Worm (Caenorhabditis elegans) whole organism, young adult: ENCODE data around the gene ceh-86.

Source experiments
- B0035.1 ChIP-seq: sonication (generic microtip); optimal IDR thresholded peaks from 2 replicates; lab custom pipeline; 2016; ENCODE audit warnings: missing genetic modification characterization, mild to moderate bottlenecking, missing compliant biosample characterization, missing genotype, missing genetic modification reagents
- B0336.3 ChIP-seq: fragments of 200-800 bp; sonication (Bioruptor generic); IDR thresholded peaks from 2 replicates; pipeline ENCODE4 v1.3.6; 2022; ENCODE audit warnings: missing genetic modification characterization, missing compliant biosample characterization
- C06A6.2 ChIP-seq: fragments of 200-800 bp; sonication (Bioruptor generic); conservative IDR thresholded peaks from 2 replicates; pipeline ENCODE4 v1.3.6; 2022; ENCODE audit warnings: missing genetic modification characterization, missing compliant biosample characterization
- C17E4.6 ChIP-seq: fragments of 200-800 bp; sonication (Bioruptor generic); IDR thresholded peaks from 2 replicates; pipeline ENCODE4 v1.3.6; 2022; ENCODE audit warnings: missing genetic modification reagents, missing genetic modification characterization, missing compliant biosample characterization
- F33H1.4 ChIP-seq: fragments of 200-800 bp; sonication (Bioruptor generic); IDR thresholded peaks from 2 replicates; pipeline ENCODE4 v1.3.6; 2022; ENCODE audit warnings: missing genetic modification reagents, missing genetic modification characterization, missing compliant biosample characterization
- F37B4.10 ChIP-seq: fragments of 200-800 bp; sonication (Bioruptor generic); IDR thresholded peaks from 2 replicates; pipeline ENCODE4 v1.3.6; 2022; ENCODE audit warnings: missing genetic modification characterization, missing compliant biosample characterization
- F39B2.1 ChIP-seq: fragments of 200-800 bp; sonication (Bioruptor generic); IDR thresholded peaks from 2 replicates; pipeline ENCODE4 v1.3.6; 2022; ENCODE audit warnings: missing genetic modification reagents, missing genetic modification characterization, missing compliant biosample characterization
- Y56A3A.18 ChIP-seq: fragments of 200-800 bp; sonication (Bioruptor generic); IDR thresholded peaks from 2 replicates; pipeline ENCODE4 v1.3.6; 2022; ENCODE audit warnings: missing genetic modification reagents, missing genetic modification characterization, missing compliant biosample characterization
- Y67H2A.10 ChIP-seq: fragments of 200-800 bp; sonication (Bioruptor generic); conservative IDR thresholded peaks from 2 replicates; pipeline ENCODE4 v1.3.6; 2022; ENCODE audit warnings: missing genetic modification reagents, missing genetic modification characterization, missing compliant biosample characterization
- akir-1 ChIP-seq: fragments of 200-800 bp; sonication (Bioruptor generic); optimal IDR thresholded peaks from 2 replicates; lab custom pipeline; 2018; ENCODE audit warnings: mild to moderate bottlenecking, missing genetic modification characterization, moderate library complexity, missing compliant biosample characterization
- ama-1 ChIP-seq, 3 experiments: fragments of 150-350 bp in 1 of 3; sonication (generic microtip) in 2 of 3; optimal IDR thresholded peaks; 2 replicates each; lab custom pipeline; 2014 to 2018; ENCODE audit warnings: missing biosample characterization in 2 of 3, missing genetic modification characterization in 2 of 3, missing genetic modification reagents in 2 of 3
- athp-1 ChIP-seq: sonication (generic microtip); optimal IDR thresholded peaks from 2 replicates; lab custom pipeline; 2017; ENCODE audit warnings: mild to moderate bottlenecking, missing genetic modification characterization, missing compliant biosample characterization
- attf-5 ChIP-seq: fragments of 200-800 bp; sonication (Bioruptor generic); optimal IDR thresholded peaks from 2 replicates; lab custom pipeline; 2018; ENCODE audit warnings: mild to moderate bottlenecking, missing genetic modification characterization, missing compliant biosample characterization
- bed-1 ChIP-seq: fragments of 200-800 bp; sonication (Bioruptor generic); IDR thresholded peaks from 2 replicates; pipeline ENCODE4 v1.3.6; 2022; ENCODE audit warnings: missing genetic modification reagents, missing genetic modification characterization, missing compliant biosample characterization
- cebp-1 ChIP-seq, 2 experiments: fragments of 200-800 bp in 1 of 2; sonication (Bioruptor generic) in 1 of 2; sonication (generic microtip) in 1 of 2; IDR thresholded peaks in 1 of 2; optimal IDR thresholded peaks in 1 of 2; 2 replicates each; pipeline versions ENCODE4 v1.3.6 to Lab custom; 2017 to 2022; ENCODE audit warnings: missing compliant biosample characterization in 2 of 2, missing genetic modification characterization in 2 of 2, mild to moderate bottlenecking in 1 of 2, missing genetic modification reagents in 1 of 2, moderate library complexity in 1 of 2
- cebp-2 ChIP-seq: fragments of 200-800 bp; sonication (Bioruptor generic); IDR thresholded peaks from 2 replicates; pipeline ENCODE4 v1.3.6; 2022; ENCODE audit warnings: missing genetic modification characterization, missing compliant biosample characterization
- ceh-58 ChIP-seq: fragments of 200-800 bp; sonication (Bioruptor generic); IDR thresholded peaks from 2 replicates; pipeline ENCODE4 v1.3.6; 2022; ENCODE audit warnings: missing genetic modification characterization, missing compliant biosample characterization
- chd-7 ChIP-seq: sonication (generic microtip); optimal IDR thresholded peaks from 2 replicates; lab custom pipeline; 2016; ENCODE audit warnings: mild to moderate bottlenecking, missing genetic modification characterization, moderate library complexity, missing compliant biosample characterization
- dox-1 ChIP-seq: fragments of 200-800 bp; sonication (Bioruptor generic); IDR thresholded peaks from 2 replicates; pipeline ENCODE4 v1.3.6; 2022; ENCODE audit warnings: missing genetic modification reagents, missing genetic modification characterization, missing compliant biosample characterization
- egl-18 ChIP-seq: fragments of 200-800 bp; sonication (Bioruptor generic); IDR thresholded peaks from 2 replicates; pipeline ENCODE4 v1.3.6; 2022; ENCODE audit warnings: missing genetic modification reagents, missing genetic modification characterization, missing compliant biosample characterization
- fkh-3 ChIP-seq: sonication (generic microtip); optimal IDR thresholded peaks from 2 replicates; lab custom pipeline; 2016; ENCODE audit warnings: mild to moderate bottlenecking, missing genetic modification characterization, missing compliant biosample characterization
- gei-17 ChIP-seq: fragments of 200-800 bp; sonication (Bioruptor generic); optimal IDR thresholded peaks from 2 replicates; lab custom pipeline; 2018; ENCODE audit warnings: mild to moderate bottlenecking, missing genetic modification characterization, missing compliant biosample characterization
- hlh-12 ChIP-seq: sonication (generic microtip); optimal IDR thresholded peaks from 2 replicates; lab custom pipeline; 2016; ENCODE audit warnings: missing genetic modification characterization, missing compliant biosample characterization
- hlh-26 ChIP-seq: fragments of 200-800 bp; sonication (Bioruptor generic); conservative IDR thresholded peaks from 2 replicates; pipeline ENCODE4 v1.3.6; 2022; ENCODE audit warnings: missing genetic modification reagents, missing genetic modification characterization, missing compliant biosample characterization
- lin-54 ChIP-seq: fragments of 200-800 bp; sonication (Bioruptor generic); optimal IDR thresholded peaks from 2 replicates; lab custom pipeline; 2018; ENCODE audit warnings: mild to moderate bottlenecking, missing genetic modification characterization, missing compliant biosample characterization
- lir-1 ChIP-seq: fragments of 200-800 bp; sonication (Bioruptor generic); conservative IDR thresholded peaks from 2 replicates; pipeline ENCODE4 v1.3.6; 2022; ENCODE audit warnings: missing genetic modification reagents, missing genetic modification characterization, missing compliant biosample characterization
- lsl-1 ChIP-seq: fragments of 200-800 bp; sonication (Bioruptor generic); optimal IDR thresholded peaks from 2 replicates; lab custom pipeline; 2018; ENCODE audit warnings: mild to moderate bottlenecking, missing genetic modification characterization, moderate library complexity, missing compliant biosample characterization
- madf-8 ChIP-seq: fragments of 200-800 bp; sonication (Bioruptor generic); conservative IDR thresholded peaks from 2 replicates; pipeline ENCODE4 v1.3.6; 2022; ENCODE audit warnings: missing genetic modification reagents, missing genetic modification characterization, missing compliant biosample characterization
- nfya-2 ChIP-seq: fragments of 200-800 bp; sonication (Bioruptor generic); IDR thresholded peaks from 2 replicates; pipeline ENCODE4 v1.3.6; 2022; ENCODE audit warnings: missing genetic modification reagents, missing genetic modification characterization, missing compliant biosample characterization
- pbrm-1 ChIP-seq: fragments of 200-800 bp; sonication (Bioruptor generic); IDR thresholded peaks from 2 replicates; pipeline ENCODE4 v1.3.6; 2022; ENCODE audit warnings: missing genetic modification reagents, missing genetic modification characterization, missing compliant biosample characterization
- rec-8 ChIP-seq, 2 experiments: sonication (generic microtip); optimal IDR thresholded peaks; 2 replicates each; lab custom pipeline; 2016; ENCODE audit warnings: mild to moderate bottlenecking in 2 of 2, missing genetic modification characterization in 2 of 2, missing genetic modification reagents in 2 of 2, missing genotype in 2 of 2, missing biosample characterization in 1 of 2, missing compliant biosample characterization in 1 of 2, moderate library complexity in 1 of 2
- somi-1 ChIP-seq: fragments of 200-800 bp; sonication (Bioruptor generic); optimal IDR thresholded peaks from 2 replicates; lab custom pipeline; 2018; ENCODE audit warnings: mild to moderate bottlenecking, missing genetic modification characterization, missing compliant biosample characterization
- tbx-9 ChIP-seq: sonication (generic microtip); optimal IDR thresholded peaks from 2 replicates; lab custom pipeline; 2016; ENCODE audit warnings: borderline replicate concordance, missing genetic modification characterization, inconsistent platforms, missing compliant biosample characterization
- ztf-26 ChIP-seq: sonication (generic microtip); optimal IDR thresholded peaks from 2 replicates; lab custom pipeline; 2017; ENCODE audit warnings: missing genetic modification characterization, missing compliant biosample characterization
- ztf-3 ChIP-seq: fragments of 200-800 bp; sonication (Bioruptor generic); optimal IDR thresholded peaks from 2 replicates; lab custom pipeline; 2018; ENCODE audit warnings: mild to moderate bottlenecking, missing genetic modification characterization, missing compliant biosample characterization

ceh-86 gene

ce11 chrII:2431972-2432371 is at the start of gene ceh-86:
TSS of gene ceh-86 (minus strand) at chrII:2432072.
- TF ChIP-seq F33H1.4 (GFP tag; lab: Robert Waterston, UW) (no peak), egl-18 (no peak), rec-8 (tag; optimal IDR thresholded peaks at IDR 0.05; lab: Kevin White, UChicago) (no peak), nfya-2 (GFP tag; lab: Robert Waterston, UW) (no peak), ceh-58 (GFP tag; lab: Robert Waterston, UW) (no peak), cebp-2 (GFP tag; lab: Robert Waterston, UW) (no peak), lsl-1 (GFP tag; lab: Kevin White, UChicago) (no peak), Y56A3A.18 (GFP tag; lab: Robert Waterston, UW) (no peak), ama-1 (optimal IDR thresholded peaks at IDR 0.05; lab: Kevin White, UChicago) (no peak), ama-1 (GFP tag; optimal IDR thresholded peaks at IDR 0.05; lab: Kevin White, UChicago) (no peak), ztf-3 (GFP tag; lab: Kevin White, UChicago) (no peak), dox-1 (GFP tag; lab: Robert Waterston, UW) (no peak), madf-8 (GFP tag; lab: Robert Waterston, UW) (no peak), chd-7 (no peak), hlh-12 (tag; lab: Kevin White, UChicago) (no peak)
- TF ChIP-seq, all 124 proteins: peak for 0

ce11 chrII:2481621-2482020 is 49.7 kb upstream of the ceh-86 start, which contains the start of gene F53G2.2:
TSS of gene F53G2.2 (plus strand) at chrII:2481921.
- TF ChIP-seq lin-54: no peak
- no peak for TF ChIP-seq akir-1 (GFP tag; lab: Kevin White, UChicago)
- TF ChIP-seq lir-1 (GFP tag; lab: Robert Waterston, UW): no peak
- no peak for TF ChIP-seq B0035.1
- TF ChIP-seq Y67H2A.10 (GFP tag; lab: Robert Waterston, UW): no peak
- no peak for TF ChIP-seq bed-1
- TF ChIP-seq dox-1 (GFP tag; lab: Robert Waterston, UW): no peak
- no peak for TF ChIP-seq attf-5 (GFP tag; lab: Kevin White, UChicago)
- no peak for TF ChIP-seq B0336.3
- TF ChIP-seq athp-1 (tag; lab: Kevin White, UChicago): no peak
- no peak for TF ChIP-seq ztf-26
- TF ChIP-seq cebp-1 (GFP tag; IDR thresholded peaks at IDR 0.05; lab: Robert Waterston, UW): no peak
- TF ChIP-seq cebp-1 (tag; optimal IDR thresholded peaks at IDR 0.05; lab: Kevin White, UChicago): no peak
- TF ChIP-seq hlh-26 (GFP tag; lab: Robert Waterston, UW): no peak

ce11 chrII:2480099-2480498 is 48.2 kb upstream of the ceh-86 start, which contains the start of gene F53G2.3:
TSS of gene F53G2.3 (plus strand) at chrII:2480399.
- TF ChIP-seq C06A6.2 (GFP tag; lab: Robert Waterston, UW) (no peak), tbx-9 (tag; lab: Kevin White, UChicago) (no peak), somi-1 (no peak), gei-17 (no peak), F37B4.10 (GFP tag; lab: Robert Waterston, UW) (no peak), C17E4.6 (GFP tag; lab: Robert Waterston, UW) (no peak), pbrm-1 (GFP tag; lab: Robert Waterston, UW) (no peak), chd-7 (no peak), F39B2.1 (GFP tag; lab: Robert Waterston, UW) (no peak), rec-8 (tag; optimal IDR thresholded peaks at IDR 0.05; lab: Kevin White, UChicago) (no peak), dox-1 (GFP tag; lab: Robert Waterston, UW) (no peak), athp-1 (tag; lab: Kevin White, UChicago) (no peak), fkh-3 (tag; lab: Kevin White, UChicago) (no peak), ama-1 (optimal IDR thresholded peaks at IDR 0.05; lab: Kevin White, UChicago) (no peak), ama-1 (GFP tag; optimal IDR thresholded peaks at IDR 0.05; lab: Kevin White, UChicago) (no peak)
